Worm (Caenorhabditis elegans) whole organism, young adult: ENCODE measurements around the gene F54C9.3.

Source experiments
- B0336.3 ChIP-seq: fragments of 200-800 bp; sonication (Bioruptor generic); IDR thresholded peaks from 2 replicates; pipeline ENCODE4 v1.3.6; 2022; ENCODE audit warnings: missing genetic modification characterization, missing compliant biosample characterization
- C17E4.6 ChIP-seq: fragments of 200-800 bp; sonication (Bioruptor generic); IDR thresholded peaks from 2 replicates; pipeline ENCODE4 v1.3.6; 2022; ENCODE audit warnings: missing genetic modification reagents, missing genetic modification characterization, missing compliant biosample characterization
- D2030.7 ChIP-seq: fragments of 200-800 bp; sonication (Bioruptor generic); IDR thresholded peaks from 2 replicates; pipeline ENCODE4 v1.3.6; 2022; ENCODE audit warnings: missing genetic modification reagents, missing genetic modification characterization, missing compliant biosample characterization
- F22D6.2 ChIP-seq: sonication (generic microtip); optimal IDR thresholded peaks from 2 replicates; lab custom pipeline; 2016; ENCODE audit warnings: mild to moderate bottlenecking, missing genetic modification characterization, missing compliant biosample characterization
- F33H1.4 ChIP-seq: fragments of 200-800 bp; sonication (Bioruptor generic); IDR thresholded peaks from 2 replicates; pipeline ENCODE4 v1.3.6; 2022; ENCODE audit warnings: missing genetic modification reagents, missing genetic modification characterization, missing compliant biosample characterization
- F37B4.10 ChIP-seq: fragments of 200-800 bp; sonication (Bioruptor generic); IDR thresholded peaks from 2 replicates; pipeline ENCODE4 v1.3.6; 2022; ENCODE audit warnings: missing genetic modification characterization, missing compliant biosample characterization
- F39B2.1 ChIP-seq: fragments of 200-800 bp; sonication (Bioruptor generic); IDR thresholded peaks from 2 replicates; pipeline ENCODE4 v1.3.6; 2022; ENCODE audit warnings: missing genetic modification reagents, missing genetic modification characterization, missing compliant biosample characterization
- F49E8.2 ChIP-seq: sonication (generic microtip); optimal IDR thresholded peaks from 3 replicates; lab custom pipeline; 2017; ENCODE audit warnings: missing genetic modification characterization, mild to moderate bottlenecking, missing compliant biosample characterization, antibody characterized with exemption, moderate library complexity; ENCODE audit not compliant: insufficient read depth
- Y53F4B.3 ChIP-seq: fragments of 200-800 bp; sonication (Bioruptor generic); IDR thresholded peaks from 2 replicates; pipeline ENCODE4 v1.3.6; 2022; ENCODE audit warnings: missing genetic modification reagents, missing genetic modification characterization, missing compliant biosample characterization
- Y53G8AR.9 ChIP-seq: fragments of 200-800 bp; sonication (Bioruptor generic); conservative IDR thresholded peaks from 2 replicates; pipeline ENCODE4 v1.3.6; 2022; ENCODE audit warnings: missing genetic modification reagents, missing genetic modification characterization, missing compliant biosample characterization
- ama-1 ChIP-seq, 3 experiments: fragments of 150-350 bp in 1 of 3; sonication (generic microtip) in 2 of 3; optimal IDR thresholded peaks; 2 replicates each; lab custom pipeline; 2014 to 2018; ENCODE audit warnings: missing biosample characterization in 2 of 3, missing genetic modification characterization in 2 of 3, missing genetic modification reagents in 2 of 3
- atf-7 ChIP-seq: sonication (generic microtip); optimal IDR thresholded peaks from 2 replicates; lab custom pipeline; 2017; ENCODE audit warnings: mild to moderate bottlenecking, missing genetic modification characterization, missing compliant biosample characterization
- athp-1 ChIP-seq: sonication (generic microtip); optimal IDR thresholded peaks from 2 replicates; lab custom pipeline; 2017; ENCODE audit warnings: mild to moderate bottlenecking, missing genetic modification characterization, missing compliant biosample characterization
- attf-3 ChIP-seq: fragments of 200-800 bp; sonication (Bioruptor generic); conservative IDR thresholded peaks from 2 replicates; pipeline ENCODE4 v1.3.6; 2022; ENCODE audit warnings: missing genetic modification reagents, missing genetic modification characterization, missing compliant biosample characterization
- bed-2 ChIP-seq: fragments of 200-800 bp; sonication (Bioruptor generic); IDR thresholded peaks from 2 replicates; pipeline ENCODE4 v1.3.6; 2022; ENCODE audit warnings: missing genetic modification reagents, missing genetic modification characterization, missing compliant biosample characterization
- ceh-58 ChIP-seq: fragments of 200-800 bp; sonication (Bioruptor generic); IDR thresholded peaks from 2 replicates; pipeline ENCODE4 v1.3.6; 2022; ENCODE audit warnings: missing genetic modification characterization, missing compliant biosample characterization
- die-1 ChIP-seq: sonication (generic microtip); optimal IDR thresholded peaks from 2 replicates; lab custom pipeline; 2016; ENCODE audit warnings: missing genotype, mild to moderate bottlenecking, missing genetic modification characterization, missing compliant biosample characterization
- dpff-1 ChIP-seq: sonication (generic microtip); optimal IDR thresholded peaks from 2 replicates; lab custom pipeline; 2017; ENCODE audit warnings: mild to moderate bottlenecking, missing genetic modification characterization, missing compliant biosample characterization
- dpl-1 ChIP-seq: fragments of 150-350 bp; optimal IDR thresholded peaks from 2 replicates; lab custom pipeline; 2014; ENCODE audit warnings: missing biosample characterization, missing genetic modification reagents, missing genetic modification characterization
- egrh-3 ChIP-seq: fragments of 200-800 bp; sonication (Bioruptor generic); IDR thresholded peaks from 2 replicates; pipeline ENCODE4 v1.3.6; 2022; ENCODE audit warnings: missing genetic modification reagents, missing genetic modification characterization, missing compliant biosample characterization
- ets-4 ChIP-seq: fragments of 200-800 bp; sonication (Bioruptor generic); optimal IDR thresholded peaks from 2 replicates; lab custom pipeline; 2018; ENCODE audit warnings: mild to moderate bottlenecking, missing genetic modification characterization, missing compliant biosample characterization
- him-1 ChIP-seq: sonication (generic microtip); optimal IDR thresholded peaks from 2 replicates; lab custom pipeline; 2016; ENCODE audit warnings: missing genotype, missing genetic modification reagents, missing genetic modification characterization, missing compliant biosample characterization
- hmg-1.2 ChIP-seq: fragments of 200-800 bp; sonication (Bioruptor generic); IDR thresholded peaks from 2 replicates; pipeline ENCODE4 v1.3.6; 2022; ENCODE audit warnings: missing genetic modification reagents, missing genetic modification characterization, missing compliant biosample characterization
- hrde-1 ChIP-seq: sonication (generic microtip); optimal IDR thresholded peaks from 2 replicates; lab custom pipeline; 2016; ENCODE audit warnings: missing genetic modification characterization, mild to moderate bottlenecking, missing compliant biosample characterization, moderate library complexity, missing genotype, missing genetic modification reagents, borderline replicate concordance
- let-526 ChIP-seq: fragments of 200-800 bp; sonication (Bioruptor generic); IDR thresholded peaks from 2 replicates; pipeline ENCODE4 v1.3.6; 2022; ENCODE audit warnings: missing genetic modification reagents, missing genetic modification characterization, missing compliant biosample characterization
- lin-26 ChIP-seq: fragments of 200-800 bp; sonication (Bioruptor generic); IDR thresholded peaks from 2 replicates; pipeline ENCODE4 v1.3.6; 2022; ENCODE audit warnings: missing genetic modification reagents, missing genetic modification characterization, missing compliant biosample characterization
- lin-54 ChIP-seq: fragments of 200-800 bp; sonication (Bioruptor generic); optimal IDR thresholded peaks from 2 replicates; lab custom pipeline; 2018; ENCODE audit warnings: mild to moderate bottlenecking, missing genetic modification characterization, missing compliant biosample characterization
- lir-1 ChIP-seq: fragments of 200-800 bp; sonication (Bioruptor generic); conservative IDR thresholded peaks from 2 replicates; pipeline ENCODE4 v1.3.6; 2022; ENCODE audit warnings: missing genetic modification reagents, missing genetic modification characterization, missing compliant biosample characterization
- lsl-1 ChIP-seq: fragments of 200-800 bp; sonication (Bioruptor generic); optimal IDR thresholded peaks from 2 replicates; lab custom pipeline; 2018; ENCODE audit warnings: mild to moderate bottlenecking, missing genetic modification characterization, moderate library complexity, missing compliant biosample characterization
- madf-3 ChIP-seq: fragments of 200-800 bp; sonication (Bioruptor generic); IDR thresholded peaks from 2 replicates; pipeline ENCODE4 v1.3.6; 2022; ENCODE audit warnings: missing genetic modification reagents, missing genetic modification characterization, missing compliant biosample characterization
- madf-8 ChIP-seq: fragments of 200-800 bp; sonication (Bioruptor generic); conservative IDR thresholded peaks from 2 replicates; pipeline ENCODE4 v1.3.6; 2022; ENCODE audit warnings: missing genetic modification reagents, missing genetic modification characterization, missing compliant biosample characterization
- mcd-1 ChIP-seq: fragments of 200-800 bp; sonication (Bioruptor generic); IDR thresholded peaks from 2 replicates; pipeline ENCODE4 v1.3.6; 2022; ENCODE audit warnings: missing genetic modification reagents, missing genetic modification characterization, missing compliant biosample characterization
- mel-28 ChIP-seq: sonication (generic microtip); optimal IDR thresholded peaks from 2 replicates; lab custom pipeline; 2016; ENCODE audit warnings: borderline replicate concordance, mild to moderate bottlenecking, missing genetic modification characterization, missing compliant biosample characterization
- mxl-1 ChIP-seq: sonication (generic microtip); optimal IDR thresholded peaks from 2 replicates; lab custom pipeline; 2016; ENCODE audit warnings: missing genetic modification characterization, missing compliant biosample characterization
- nfya-1 ChIP-seq: sonication (generic microtip); optimal IDR thresholded peaks from 2 replicates; lab custom pipeline; 2017; ENCODE audit warnings: antibody characterized with exemption, missing compliant biosample characterization, missing genetic modification characterization, borderline replicate concordance; ENCODE audit not compliant: insufficient read depth
- nhr-120 ChIP-seq: fragments of 200-800 bp; sonication (Bioruptor generic); IDR thresholded peaks from 2 replicates; pipeline ENCODE4 v1.3.6; 2022; ENCODE audit warnings: missing genetic modification characterization, missing compliant biosample characterization
- pbrm-1 ChIP-seq: fragments of 200-800 bp; sonication (Bioruptor generic); IDR thresholded peaks from 2 replicates; pipeline ENCODE4 v1.3.6; 2022; ENCODE audit warnings: missing genetic modification reagents, missing genetic modification characterization, missing compliant biosample characterization
- rec-8 ChIP-seq, 2 experiments: sonication (generic microtip); optimal IDR thresholded peaks; 2 replicates each; lab custom pipeline; 2016; ENCODE audit warnings: mild to moderate bottlenecking in 2 of 2, missing genetic modification characterization in 2 of 2, missing genetic modification reagents in 2 of 2, missing genotype in 2 of 2, missing biosample characterization in 1 of 2, missing compliant biosample characterization in 1 of 2, moderate library complexity in 1 of 2
- snpc-1.3 ChIP-seq: sonication (generic microtip); optimal IDR thresholded peaks from 2 replicates; lab custom pipeline; 2017; ENCODE audit warnings: missing genetic modification characterization, mild to moderate bottlenecking, missing compliant biosample characterization, antibody characterized with exemption, moderate library complexity, missing genotype, missing genetic modification reagents; ENCODE audit not compliant: insufficient read depth
- snpc-4 ChIP-seq, 5 experiments: fragments of 150-350 bp in 1 of 5; sonication (generic microtip) in 4 of 5; optimal IDR thresholded peaks; 2 replicates each; lab custom pipeline; 2014 to 2018; ENCODE audit warnings: missing genetic modification characterization in 5 of 5, missing biosample characterization in 3 of 5, antibody characterized with exemption in 2 of 5, mild to moderate bottlenecking in 2 of 5, missing compliant biosample characterization in 2 of 5, missing genotype in 2 of 5, moderate library complexity in 2 of 5, missing genetic modification reagents in 1 of 5
- sptf-2 ChIP-seq: fragments of 200-800 bp; sonication (Bioruptor generic); optimal IDR thresholded peaks from 2 replicates; lab custom pipeline; 2018; ENCODE audit warnings: mild to moderate bottlenecking, missing genetic modification characterization, missing compliant biosample characterization
- unc-130 ChIP-seq: sonication (generic microtip); optimal IDR thresholded peaks from 2 replicates; lab custom pipeline; 2016; ENCODE audit warnings: missing genetic modification reagents, missing genetic modification characterization, missing compliant biosample characterization
- unc-62 ChIP-seq: fragments of 150-350 bp; optimal IDR thresholded peaks from 2 replicates; lab custom pipeline; 2014; ENCODE audit warnings: missing biosample characterization, missing genetic modification reagents, missing genetic modification characterization
- xnd-1 ChIP-seq: sonication (generic microtip); optimal IDR thresholded peaks from 2 replicates; lab custom pipeline; 2016; ENCODE audit warnings: missing genotype, missing genetic modification reagents, missing genetic modification characterization, missing compliant biosample characterization
- ztf-18 ChIP-seq: sonication (generic microtip); optimal IDR thresholded peaks from 2 replicates; lab custom pipeline; 2016; ENCODE audit warnings: missing genotype, mild to moderate bottlenecking, missing genetic modification characterization, missing compliant biosample characterization
- ztf-3 ChIP-seq: fragments of 200-800 bp; sonication (Bioruptor generic); optimal IDR thresholded peaks from 2 replicates; lab custom pipeline; 2018; ENCODE audit warnings: mild to moderate bottlenecking, missing genetic modification characterization, missing compliant biosample characterization

The F54C9.3 gene

ce11 chrII:8577509-8578099, 10.9 kb upstream of the F54C9.3 start, which contains the start of gene F54C9.9 (continued):
- TF ChIP-seq C17E4.6 (GFP tag; lab: Robert Waterston, UW) (peak; percentile 48; the same call in 1 of the 2 replicates), athp-1 (peak; percentile 24), mxl-1 (tag; lab: Kevin White, UChicago) (no peak), unc-130 (GFP tag; lab: Kevin White, UChicago) (peak; percentile 49), madf-8 (GFP tag; lab: Robert Waterston, UW) (peak; percentile 47), mcd-1 (GFP tag; lab: Robert Waterston, UW) (peak; percentile 52), B0336.3 (GFP tag; lab: Robert Waterston, UW) (peak; percentile 73; the same call in 1 of the 2 replicates), sptf-2 (GFP tag; lab: Kevin White, UChicago) (no peak), bed-2 (GFP tag; lab: Robert Waterston, UW) (no peak), attf-3 (GFP tag; lab: Robert Waterston, UW) (no peak), him-1 (tag; lab: Kevin White, UChicago) (peak; percentile 23), xnd-1 (tag; lab: Kevin White, UChicago) (peak; percentile 33), atf-7 (tag; lab: Kevin White, UChicago) (no peak), nfya-1 (tag; lab: Kevin White, UChicago) (no peak), hmg-1.2 (GFP tag; lab: Robert Waterston, UW) (peak; percentile 32; the same call in 1 of the 2 replicates), snpc-4 (GFP tag; optimal IDR thresholded peaks at IDR 0.05; lab: Kevin White, UChicago) (peak; percentile 44), snpc-4 (tag; optimal IDR thresholded peaks at IDR 0.05; lab: Kevin White, UChicago) (peak in 2 of 4 experiments; percentile 19 to 27), ztf-18 (tag; lab: Kevin White, UChicago) (no peak), madf-3 (GFP tag; lab: Robert Waterston, UW) (peak; percentile 74; the same call in 1 of the 2 replicates), lir-1 (GFP tag; lab: Robert Waterston, UW) (no peak), F33H1.4 (peak; percentile 28; the same call in 1 of the 2 replicates), Y53F4B.3 (GFP tag; lab: Robert Waterston, UW) (no peak), F39B2.1 (GFP tag; lab: Robert Waterston, UW) (no peak), ztf-3 (GFP tag; lab: Kevin White, UChicago) (no peak), lin-26 (GFP tag; lab: Robert Waterston, UW) (peak; percentile 73), nhr-120 (GFP tag; lab: Robert Waterston, UW) (no peak), pbrm-1 (GFP tag; lab: Robert Waterston, UW) (0 out of 2 replicates have a peak, but pooled peaks have one; percentile 31), rec-8 (tag; optimal IDR thresholded peaks at IDR 0.05; lab: Kevin White, UChicago) (no peak), ets-4 (GFP tag; lab: Kevin White, UChicago) (no peak), F37B4.10 (GFP tag; lab: Robert Waterston, UW) (no peak), die-1 (peak; percentile 49), lin-54 (GFP tag; lab: Kevin White, UChicago) (peak; percentile 19), dpl-1 (GFP tag; lab: Kevin White, UChicago) (no peak), D2030.7 (GFP tag; lab: Robert Waterston, UW) (no peak), hrde-1 (tag; lab: Kevin White, UChicago) (peak; percentile 46), ceh-58 (GFP tag; lab: Robert Waterston, UW) (no peak), unc-62 (GFP tag; lab: Kevin White, UChicago) (no peak), Y53G8AR.9 (GFP tag; lab: Robert Waterston, UW) (peak; percentile 71), egrh-3 (GFP tag; lab: Robert Waterston, UW) (no peak), mel-28 (tag; lab: Kevin White, UChicago) (no peak), F22D6.2 (tag; lab: Kevin White, UChicago) (no peak), F49E8.2 (tag; lab: Kevin White, UChicago) (peak; percentile 79), ama-1 (optimal IDR thresholded peaks at IDR 0.05; lab: Kevin White, UChicago) (no peak), ama-1 (GFP tag; optimal IDR thresholded peaks at IDR 0.05; lab: Kevin White, UChicago) (peak in 1 of 2 experiments; percentile 77), let-526 (no peak), lsl-1 (GFP tag; lab: Kevin White, UChicago) (peak; percentile 50), snpc-1.3 (tag; lab: Kevin White, UChicago) (no peak), dpff-1 (tag; lab: Kevin White, UChicago) (no peak)
